Worm (Caenorhabditis elegans): ENCODE data around the gene R186.3.

DNA sequence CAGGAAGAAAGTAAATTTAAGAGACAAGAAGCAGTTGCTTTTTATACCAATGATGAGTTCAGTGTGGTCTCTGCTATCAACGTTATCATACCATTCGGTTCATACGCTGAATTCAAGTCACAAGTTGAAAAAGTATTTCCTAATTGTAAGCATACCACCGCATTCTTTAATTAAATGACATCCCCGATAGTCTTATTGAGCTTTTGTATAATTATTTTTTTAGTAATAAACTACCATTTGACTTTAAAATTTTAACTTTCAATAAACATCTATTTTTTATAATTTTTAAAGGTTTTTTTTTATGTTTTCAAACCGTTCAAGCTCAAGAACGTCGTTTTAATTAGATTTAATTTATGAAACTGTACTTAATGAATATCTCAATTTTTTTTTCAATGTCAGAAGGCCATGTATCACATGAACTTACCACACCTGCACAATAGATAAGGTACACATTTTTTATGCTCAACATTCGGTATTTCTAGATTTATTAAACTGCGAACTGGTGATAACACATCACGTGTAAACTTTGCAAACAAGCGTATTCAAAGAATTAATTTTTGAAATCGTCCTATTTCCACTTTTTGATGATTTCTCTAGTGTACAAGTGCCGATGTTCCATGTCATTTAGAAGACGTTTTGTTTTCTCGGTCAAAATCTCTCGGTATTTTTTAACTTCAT is 25.1 kb downstream of the R186.3 start, which contains the start of gene T16G1.4:
- TF ChIP-seq pha-4 (tag; optimal IDR thresholded peaks at IDR 0.05) = no peak
- no peak for TF ChIP-seq unc-62 (GFP tag; optimal IDR thresholded peaks at IDR 0.05)
- no peak for TF ChIP-seq snpc-4 (GFP tag; optimal IDR thresholded peaks at IDR 0.05)
- TF ChIP-seq snpc-4 (tag; optimal IDR thresholded peaks at IDR 0.05) = no peak

Measured in whole organism, young adult.